Worm (Caenorhabditis elegans): ENCODE measurements around the gene C27H6.8.
A peak's percentile ranks its signal among the peaks of the same experiment; 100 is the strongest.

The C27H6.8 gene

DNA sequence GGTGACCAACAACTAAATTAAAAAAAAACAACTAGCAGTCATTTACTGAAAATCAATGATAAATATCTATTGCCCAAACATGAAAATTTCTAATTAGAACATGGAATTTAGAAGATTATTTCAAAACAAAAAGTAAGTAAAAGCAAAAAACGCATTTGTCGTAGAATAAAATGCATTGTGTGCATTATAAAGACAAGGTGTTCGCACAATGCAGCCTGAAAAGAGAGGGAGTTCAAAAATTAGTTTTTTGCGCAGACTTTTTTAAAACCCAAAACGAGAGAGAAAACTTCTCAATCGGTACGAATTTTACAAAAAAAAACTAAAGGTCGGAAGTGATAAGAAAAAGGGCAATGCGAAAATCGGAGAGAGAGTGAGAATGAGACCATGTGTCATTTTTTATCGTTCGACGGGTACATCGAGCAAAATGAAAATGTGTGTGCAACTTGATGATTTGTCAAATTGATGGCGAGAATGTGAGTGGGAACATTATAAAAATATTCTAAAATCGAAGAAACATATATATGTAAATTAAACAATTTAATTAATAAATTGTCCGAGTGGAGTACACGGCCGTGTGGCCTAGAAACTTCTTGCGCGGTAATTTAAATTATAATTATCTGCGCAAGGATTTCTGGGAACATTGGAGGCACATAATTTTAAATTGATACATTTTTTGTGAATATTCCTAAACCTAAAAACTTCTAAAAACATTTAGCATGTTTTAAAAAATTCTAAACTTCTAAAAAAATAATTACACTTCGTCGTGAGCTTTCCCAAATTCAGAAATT is 44.0 kb upstream of the C27H6.8 start:
- TF ChIP-seq mls-2 (tag; optimal IDR thresholded peaks at IDR 0.05) (no peak), flh-1 (GFP tag; optimal IDR thresholded peaks at IDR 0.05) (no peak), nhr-76 (tag; optimal IDR thresholded peaks at IDR 0.05) (no peak), M03D4.4 (tag; optimal IDR thresholded peaks at IDR 0.05) (no peak), ceh-43 (GFP tag; optimal IDR thresholded peaks at IDR 0.05) (peak; percentile 4), lin-13 (tag; optimal IDR thresholded peaks at IDR 0.05) (no peak), mep-1 (tag; optimal IDR thresholded peaks at IDR 0.05) (no peak), ceh-83 (GFP tag; optimal IDR thresholded peaks at IDR 0.05) (no peak), sem-2 (GFP tag; optimal IDR thresholded peaks at IDR 0.05) (no peak), ztf-11 (tag; optimal IDR thresholded peaks at IDR 0.05) (no peak), snpc-4 (tag; optimal IDR thresholded peaks at IDR 0.05) (no peak), nhr-237 (tag; optimal IDR thresholded peaks at IDR 0.05) (peak; percentile 32), ces-1 (GFP tag; optimal IDR thresholded peaks at IDR 0.05) (peak; percentile 23), bed-3 (GFP tag; optimal IDR thresholded peaks at IDR 0.05) (no peak), mab-5 (tag; optimal IDR thresholded peaks at IDR 0.05) (no peak), elt-1 (tag; optimal IDR thresholded peaks at IDR 0.05; ENCODE audit: borderline replicate concordance, insufficient read depth) (no peak), lsy-2 (tag; optimal IDR thresholded peaks at IDR 0.05) (peak; percentile 3), drap-1 (GFP tag; optimal IDR thresholded peaks at IDR 0.05) (no peak), lin-32 (GFP tag; optimal IDR thresholded peaks at IDR 0.05) (no peak), blmp-1 (tag; optimal IDR thresholded peaks at IDR 0.05) (no peak)

DNA sequence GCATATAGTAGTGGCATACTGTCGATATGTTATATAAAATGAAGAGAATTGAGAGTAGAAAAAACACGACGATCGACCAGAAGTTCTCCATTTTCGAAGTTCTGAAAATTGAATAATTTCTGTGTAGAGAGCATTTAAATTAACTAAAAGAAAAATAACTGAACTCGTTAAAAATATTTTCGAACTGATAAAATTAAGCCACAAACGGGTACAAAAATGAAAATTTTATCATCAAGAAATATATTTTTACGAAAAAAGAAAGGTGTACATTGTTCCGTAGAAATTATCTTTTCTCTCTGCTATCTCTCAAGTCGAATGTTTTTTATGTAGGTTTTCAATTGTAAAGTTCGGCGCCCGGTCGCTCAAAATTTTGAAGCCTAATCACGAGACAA is 43.4 kb upstream of the C27H6.8 start, which contains the start of gene acl-2:
Gene acl-2, minus strand, starts transcription at position 101 of the 392 bp plus-strand sequence.
- TF ChIP-seq snpc-4 (tag; optimal IDR thresholded peaks at IDR 0.05) (no peak), ztf-11 (tag; optimal IDR thresholded peaks at IDR 0.05) (no peak), drap-1 (GFP tag; optimal IDR thresholded peaks at IDR 0.05) (no peak), ceh-83 (GFP tag; optimal IDR thresholded peaks at IDR 0.05) (no peak), sptf-1 (tag; optimal IDR thresholded peaks at IDR 0.05) (no peak), nhr-12 (tag; optimal IDR thresholded peaks at IDR 0.05) (no peak), M03D4.4 (tag; optimal IDR thresholded peaks at IDR 0.05) (no peak), unc-120 (tag; optimal IDR thresholded peaks at IDR 0.05; ENCODE audit: poor library complexity, severe bottlenecking) (no peak), unc-39 (tag; optimal IDR thresholded peaks at IDR 0.05) (no peak), elt-3 (tag; optimal IDR thresholded peaks at IDR 0.05) (no peak), tbx-8 (GFP tag; optimal IDR thresholded peaks at IDR 0.05) (no peak), nhr-2 (tag; optimal IDR thresholded peaks at IDR 0.05) (no peak), hlh-1 (tag; optimal IDR thresholded peaks at IDR 0.05) (no peak)

- TF ChIP-seq unc-120 (tag; optimal IDR thresholded peaks at IDR 0.05; ENCODE audit: poor library complexity, severe bottlenecking) (no peak), hlh-1 (tag; optimal IDR thresholded peaks at IDR 0.05) (no peak), tbx-8 (GFP tag; optimal IDR thresholded peaks at IDR 0.05) (no peak), nhr-76 (tag; optimal IDR thresholded peaks at IDR 0.05) (no peak)
These were observed 35.5 kb upstream of the C27H6.8 start for ce11 chrV:10023062-10023536.

DNA sequence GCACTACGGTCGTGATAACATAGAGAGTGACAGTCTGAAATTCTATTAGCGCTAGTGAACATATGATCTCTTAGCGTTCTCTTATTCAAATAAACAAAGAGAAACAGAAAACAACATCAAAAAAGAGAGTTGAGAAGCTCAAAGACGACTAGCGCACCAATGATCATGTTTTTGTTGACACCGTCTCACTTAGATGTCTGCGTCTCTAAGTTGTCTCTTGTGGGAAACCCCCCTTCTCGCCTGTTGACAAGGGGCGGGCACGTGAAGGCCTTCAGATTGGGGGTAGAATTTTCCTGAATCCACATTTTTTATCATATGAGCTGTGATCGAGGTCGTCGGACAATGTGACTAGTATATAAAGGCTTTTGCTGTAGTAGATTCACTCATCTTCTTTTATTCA is 32.3 kb upstream of the C27H6.8 start:
- no peak for TF ChIP-seq ceh-83 (GFP tag; optimal IDR thresholded peaks at IDR 0.05)
- TF ChIP-seq ham-2 (GFP tag; optimal IDR thresholded peaks at IDR 0.05): no peak
- no peak for TF ChIP-seq zip-8 (tag; optimal IDR thresholded peaks at IDR 0.05)
- no peak for TF ChIP-seq cnd-1 (tag; optimal IDR thresholded peaks at IDR 0.05)
- no peak for TF ChIP-seq lsy-2 (tag; optimal IDR thresholded peaks at IDR 0.05)
- no peak for TF ChIP-seq lin-32 (GFP tag; optimal IDR thresholded peaks at IDR 0.05)
- no peak for TF ChIP-seq tbx-8 (GFP tag; optimal IDR thresholded peaks at IDR 0.05)
- TF ChIP-seq mab-5 (tag; optimal IDR thresholded peaks at IDR 0.05): no peak
- TF ChIP-seq snpc-4 (tag; optimal IDR thresholded peaks at IDR 0.05): no peak
- no peak for TF ChIP-seq pha-4 (tag; optimal IDR thresholded peaks at IDR 0.05)
- no peak for TF ChIP-seq ces-1 (GFP tag; optimal IDR thresholded peaks at IDR 0.05)
- no peak for TF ChIP-seq mls-2 (tag; optimal IDR thresholded peaks at IDR 0.05)
- no peak for TF ChIP-seq nhr-12 (tag; optimal IDR thresholded peaks at IDR 0.05)
- no peak for TF ChIP-seq nhr-2 (tag; optimal IDR thresholded peaks at IDR 0.05)
- TF ChIP-seq blmp-1 (tag; optimal IDR thresholded peaks at IDR 0.05): no peak

Measured in whole organism, mixed stage, embryonic.